Worm (Caenorhabditis elegans) whole organism, late embryonic: ENCODE results near the gene F53F8.7.

Source experiments
- ama-1 ChIP-seq: fragments of 150-350 bp; optimal IDR thresholded peaks from 2 replicates; lab custom pipeline; 2014
- elt-2 ChIP-seq: sonication (generic microtip); optimal IDR thresholded peaks from 2 replicates; lab custom pipeline; 2016; ENCODE audit warnings: missing genetic modification reagents, missing genetic modification characterization, missing compliant biosample characterization
- eyg-1 ChIP-seq: sonication (generic microtip); optimal IDR thresholded peaks from 2 replicates; lab custom pipeline; 2016; ENCODE audit warnings: missing genotype, missing genetic modification characterization, missing compliant biosample characterization
- pqm-1 ChIP-seq: sonication (generic microtip); optimal IDR thresholded peaks from 2 replicates; lab custom pipeline; 2016; ENCODE audit warnings: missing genetic modification characterization, missing compliant biosample characterization
- tbx-2 ChIP-seq: sonication (generic microtip); optimal IDR thresholded peaks from 2 replicates; lab custom pipeline; 2016; ENCODE audit warnings: missing genetic modification characterization, missing compliant biosample characterization

- TF ChIP-seq eyg-1 (no peak), ama-1 (lab: Kevin White, UChicago) (no peak), pqm-1 (tag; lab: Kevin White, UChicago) (no peak), tbx-2 (no peak), elt-2 (no peak)
Measured at ce11 chrV:20731787-20732186, 33.6 kb upstream of the F53F8.7 start, which contains the start of gene srxa-1.
